Fruit fly (Drosophila melanogaster): Measurements from ENCODE around the gene CG4022.

The CG4022 gene

DNA sequence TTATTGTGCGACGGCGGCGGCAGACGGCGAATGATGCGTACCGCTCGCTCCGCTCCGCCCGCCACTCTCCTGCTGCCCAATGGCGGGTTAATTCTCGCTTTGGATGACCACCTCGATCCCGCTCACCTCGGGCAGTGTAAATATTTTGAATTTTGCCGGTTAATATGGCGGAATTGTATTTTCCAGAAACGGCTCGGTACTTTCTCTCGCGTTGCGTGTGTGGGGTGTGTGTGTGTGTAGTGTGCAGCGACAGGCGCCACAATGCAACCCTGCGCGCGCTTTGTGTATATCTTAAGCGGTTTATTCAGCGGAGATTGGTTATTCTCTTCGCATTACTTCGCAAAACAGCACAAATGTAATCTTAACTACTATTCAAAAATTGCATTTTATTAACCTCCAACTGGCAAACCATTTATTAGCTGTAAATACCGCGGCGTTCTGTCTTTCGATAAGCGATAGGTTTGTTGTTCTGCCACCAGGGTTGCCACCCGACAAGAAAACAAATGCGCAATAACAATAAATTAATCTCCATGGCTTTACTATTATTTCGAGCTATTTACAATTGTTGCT, 45.3 kb upstream of the CG4022 start, which contains the start of the genes phol and CG3552 (continued):
- TF ChIP-seq CG4617 (GFP tag; optimal IDR thresholded peaks at IDR 0.05; ENCODE audit: borderline replicate concordance) (peak; percentile 92), odd (GFP tag; optimal IDR thresholded peaks at IDR 0.05) (no peak), HmgZ (tag; optimal IDR thresholded peaks at IDR 0.05) (peak; percentile 3), phol (tag; optimal IDR thresholded peaks at IDR 0.05) (peak; percentile 87), trem (tag; optimal IDR thresholded peaks at IDR 0.05) (peak; percentile 63), Neu2 (GFP tag; optimal IDR thresholded peaks at IDR 0.05; ENCODE audit: borderline replicate concordance) (peak; percentile 17), dpn (GFP tag; optimal IDR thresholded peaks at IDR 0.05) (peak in 1 of 2 experiments; percentile 8), CG6791 (GFP tag; IDR thresholded peaks at IDR 0.05; ENCODE audit: partially characterized antibody) (peak; percentile 27; the same call in 2 of the 3 replicates), vfl (GFP tag; optimal IDR thresholded peaks at IDR 0.05) (peak; percentile 18), CG9727 (GFP tag; optimal IDR thresholded peaks at IDR 0.05) (peak; percentile 33), CG11504 (tag; optimal IDR thresholded peaks at IDR 0.05) (peak; percentile 16), CG7928 (GFP tag; optimal IDR thresholded peaks at IDR 0.05) (peak; percentile 41), schlank (tag; optimal IDR thresholded peaks at IDR 0.05) (no peak), CG15514 (GFP tag; optimal IDR thresholded peaks at IDR 0.05) (peak; percentile 54), CG34224 (GFP tag; IDR thresholded peaks at IDR 0.05; ENCODE audit: partially characterized antibody) (0 out of 3 replicates have a peak, but pooled peaks have one; percentile 41), stwl (tag; optimal IDR thresholded peaks at IDR 0.05) (peak; percentile 64), hkb (optimal IDR thresholded peaks at IDR 0.05) (peak; percentile 3), hkb (GFP tag; IDR thresholded peaks at IDR 0.05) (no peak), insv (GFP tag; optimal IDR thresholded peaks at IDR 0.05) (peak in 1 of 2 experiments; percentile 17), bbx (GFP tag; IDR thresholded peaks at IDR 0.05; ENCODE audit: partially characterized antibody) (0 out of 2 replicates have a peak, but pooled peaks have one; percentile 27), bcd (GFP tag; optimal IDR thresholded peaks at IDR 0.05) (peak; percentile 24), CG13296 (GFP tag; optimal IDR thresholded peaks at IDR 0.05) (peak; percentile 9), Ravus (GFP tag; IDR thresholded peaks at IDR 0.05) (no peak), pfk (GFP tag; optimal IDR thresholded peaks at IDR 0.05) (no peak), cg (GFP tag; optimal IDR thresholded peaks at IDR 0.05) (peak; percentile 85), lov (optimal IDR thresholded peaks at IDR 0.05) (no peak), lov (GFP tag; IDR thresholded peaks at IDR 0.05) (no peak), CG2678 (tag; optimal IDR thresholded peaks at IDR 0.05) (peak; percentile 2), NFAT (GFP tag; IDR thresholded peaks at IDR 0.05) (no peak), kni (GFP tag; optimal IDR thresholded peaks at IDR 0.05) (no peak), Dp (GFP tag; optimal IDR thresholded peaks at IDR 0.05) (peak; percentile 48), CG9797 (GFP tag; optimal IDR thresholded peaks at IDR 0.05) (peak; percentile 44), NC2β (GFP tag; optimal IDR thresholded peaks at IDR 0.05) (peak; percentile 6), sd (tag; optimal IDR thresholded peaks at IDR 0.05) (peak; percentile 51), pzg (GFP tag; optimal IDR thresholded peaks at IDR 0.05) (peak; percentile 57), Hand (GFP tag; optimal IDR thresholded peaks at IDR 0.05) (peak; percentile 6), mam (GFP tag; optimal IDR thresholded peaks at IDR 0.05) (peak; percentile 13), gem (tag; optimal IDR thresholded peaks at IDR 0.05) (peak; percentile 33), CG17829 (tag; optimal IDR thresholded peaks at IDR 0.05) (peak; percentile 35), CG10431 (GFP tag; optimal IDR thresholded peaks at IDR 0.05) (no peak), YL-1 (GFP tag; optimal IDR thresholded peaks at IDR 0.05) (peak; percentile 79), Sry-β (GFP tag; optimal IDR thresholded peaks at IDR 0.05) (peak; percentile 42), Opbp (GFP tag; IDR thresholded peaks at IDR 0.05; ENCODE audit: partially characterized antibody) (0 out of 3 replicates have a peak, but pooled peaks have one; percentile 38), Sry-δ (GFP tag; optimal IDR thresholded peaks at IDR 0.05) (peak; percentile 62), ash1 (GFP tag; optimal IDR thresholded peaks at IDR 0.05) (no peak), ems (GFP tag; optimal IDR thresholded peaks at IDR 0.05) (no peak), B-H2 (GFP tag; optimal IDR thresholded peaks at IDR 0.05) (peak; percentile 28), CG17385 (GFP tag; optimal IDR thresholded peaks at IDR 0.05) (peak; percentile 29)

Data from whole organism, embryonic.